Worm (Caenorhabditis elegans): ENCODE data around the gene sqt-3.

Gene sqt-3

ce11 chrV:12397545-12397944, 45.0 kb downstream of the sqt-3 start, which contains the start of gene K01D12.5:
K01D12.5 (plus strand) TSS chrV:12397845.
- TF ChIP-seq lin-11 (tag; optimal IDR thresholded peaks at IDR 0.05) (no peak), ztf-11 (tag; optimal IDR thresholded peaks at IDR 0.05) (no peak), gmeb-1 (tag; optimal IDR thresholded peaks at IDR 0.05) (no peak), mab-5 (tag; optimal IDR thresholded peaks at IDR 0.05) (no peak), mdl-1 (tag; optimal IDR thresholded peaks at IDR 0.05) (no peak), unc-62 (GFP tag; optimal IDR thresholded peaks at IDR 0.05) (no peak), aly-2 (tag; optimal IDR thresholded peaks at IDR 0.05) (no peak), unc-55 (GFP tag; optimal IDR thresholded peaks at IDR 0.05) (no peak), ceh-16 (tag; optimal IDR thresholded peaks at IDR 0.05) (no peak), nhr-25 (tag; optimal IDR thresholded peaks at IDR 0.05) (no peak), R02D3.7 (tag; optimal IDR thresholded peaks at IDR 0.05) (no peak), C34F6.9 (tag; optimal IDR thresholded peaks at IDR 0.05) (no peak), alr-1 (tag; optimal IDR thresholded peaks at IDR 0.05) (no peak), nhr-77 (tag; optimal IDR thresholded peaks at IDR 0.05) (no peak), ama-1 (optimal IDR thresholded peaks at IDR 0.05) (no peak)

DNA sequence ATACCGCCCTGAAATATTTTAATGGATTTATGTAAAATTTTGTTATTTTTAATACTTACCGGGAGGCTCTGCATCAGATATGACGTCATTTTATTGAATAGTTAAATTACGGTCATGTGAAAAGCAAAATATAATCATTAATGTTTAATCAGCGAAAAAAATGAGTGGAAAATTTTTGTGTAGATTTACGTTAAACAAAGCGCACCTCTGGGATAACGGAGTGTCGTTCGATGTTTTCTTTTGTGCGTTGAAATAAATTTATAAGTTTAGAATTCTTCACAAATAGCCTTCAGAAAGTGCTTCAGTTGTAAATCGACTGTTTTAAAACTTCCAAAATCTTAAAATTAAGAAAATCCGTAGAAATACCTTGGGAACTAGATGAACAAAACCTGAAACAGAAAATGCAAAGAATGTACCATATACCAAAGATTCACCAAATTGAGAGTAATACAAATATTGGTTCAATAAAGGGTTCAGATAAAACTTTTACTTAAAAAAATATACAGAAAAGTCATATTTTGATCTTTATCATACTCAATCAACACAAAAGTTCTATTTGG, 48.2 kb downstream of the sqt-3 start, which contains the start of the genes K01D12.20 and miga-1:
Gene K01D12.20, minus strand, starts transcription at position 138 of the 560 bp plus-strand sequence.
Gene miga-1, minus strand, starts transcription at position 183 of the 560 bp plus-strand sequence.
- TF ChIP-seq unc-55 (GFP tag; optimal IDR thresholded peaks at IDR 0.05) (peak; percentile 54), blmp-1 (tag; optimal IDR thresholded peaks at IDR 0.05; ENCODE audit: insufficient read depth) (no peak), mdl-1 (tag; optimal IDR thresholded peaks at IDR 0.05) (no peak), ceh-16 (tag; optimal IDR thresholded peaks at IDR 0.05) (no peak), elt-3 (tag; optimal IDR thresholded peaks at IDR 0.05) (no peak), crh-2 (tag; optimal IDR thresholded peaks at IDR 0.05) (peak; percentile 9), mab-5 (tag; optimal IDR thresholded peaks at IDR 0.05) (no peak), ama-1 (optimal IDR thresholded peaks at IDR 0.05) (no peak), R02D3.7 (tag; optimal IDR thresholded peaks at IDR 0.05) (peak; percentile 89), lin-11 (tag; optimal IDR thresholded peaks at IDR 0.05) (no peak), unc-62 (GFP tag; optimal IDR thresholded peaks at IDR 0.05) (no peak), ceh-82 (tag; optimal IDR thresholded peaks at IDR 0.05) (no peak), ztf-4 (tag; optimal IDR thresholded peaks at IDR 0.05) (no peak), nhr-77 (tag; optimal IDR thresholded peaks at IDR 0.05) (no peak), egl-27 (tag; optimal IDR thresholded peaks at IDR 0.05) (no peak), nhr-129 (tag; optimal IDR thresholded peaks at IDR 0.05) (peak; percentile 13), fos-1 (tag; optimal IDR thresholded peaks at IDR 0.05) (no peak), nhr-11 (tag; optimal IDR thresholded peaks at IDR 0.05) (no peak), lsy-2 (tag; optimal IDR thresholded peaks at IDR 0.05) (peak in 1 of 2 experiments; percentile 65), unc-39 (tag; optimal IDR thresholded peaks at IDR 0.05) (no peak), skn-1 (tag; optimal IDR thresholded peaks at IDR 0.05) (no peak), C34F6.9 (tag; optimal IDR thresholded peaks at IDR 0.05) (peak; percentile 57), nhr-10 (tag; optimal IDR thresholded peaks at IDR 0.05) (no peak), alr-1 (tag; optimal IDR thresholded peaks at IDR 0.05) (no peak), mbf-1 (tag; optimal IDR thresholded peaks at IDR 0.05) (no peak), sem-4 (tag; optimal IDR thresholded peaks at IDR 0.05) (peak; percentile 12), dmd-4 (tag; optimal IDR thresholded peaks at IDR 0.05) (no peak), peb-1 (tag; optimal IDR thresholded peaks at IDR 0.05) (no peak), sma-9 (GFP tag; optimal IDR thresholded peaks at IDR 0.05) (peak; percentile 61), sma-9 (tag; optimal IDR thresholded peaks at IDR 0.05) (no peak)

DNA sequence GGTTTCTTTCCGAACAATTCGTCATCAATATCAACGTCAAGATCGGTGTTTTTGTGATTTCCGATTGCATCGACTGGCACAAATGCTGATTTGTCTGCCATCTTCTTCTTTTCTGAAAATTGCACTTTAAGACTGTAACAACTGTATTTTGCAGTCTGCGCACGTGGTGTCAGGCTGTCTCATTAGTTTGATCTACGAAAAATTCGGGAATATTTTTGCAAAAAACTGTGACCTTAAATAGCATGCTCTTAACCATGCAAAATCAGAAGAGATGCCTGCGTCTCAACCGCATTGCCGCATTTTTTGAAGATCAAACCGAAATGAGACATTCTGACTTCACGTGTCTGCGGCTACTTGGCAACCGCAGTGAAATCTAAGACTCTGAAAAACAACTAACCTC, 48.8 kb downstream of the sqt-3 start, which contains the start of gene K01D12.7:
Gene K01D12.7, minus strand, starts transcription at position 101 of the 400 bp plus-strand sequence.
- TF ChIP-seq crh-2 (tag; optimal IDR thresholded peaks at IDR 0.05) = no peak
- no peak for TF ChIP-seq aly-2 (tag; optimal IDR thresholded peaks at IDR 0.05)
- TF ChIP-seq sma-9 (GFP tag; optimal IDR thresholded peaks at IDR 0.05) = no peak
- TF ChIP-seq sma-9 (tag; optimal IDR thresholded peaks at IDR 0.05) = no peak
- no peak for TF ChIP-seq mbf-1 (tag; optimal IDR thresholded peaks at IDR 0.05)
- no peak for TF ChIP-seq nhr-25 (tag; optimal IDR thresholded peaks at IDR 0.05)
- no peak for TF ChIP-seq nhr-21 (tag; optimal IDR thresholded peaks at IDR 0.05)
- no peak for TF ChIP-seq unc-55 (GFP tag; optimal IDR thresholded peaks at IDR 0.05)
- TF ChIP-seq blmp-1 (tag; optimal IDR thresholded peaks at IDR 0.05; ENCODE audit: insufficient read depth) = no peak
- TF ChIP-seq R02D3.7 (tag; optimal IDR thresholded peaks at IDR 0.05) = no peak
- no peak for TF ChIP-seq dmd-4 (tag; optimal IDR thresholded peaks at IDR 0.05)
- TF ChIP-seq peb-1 (tag; optimal IDR thresholded peaks at IDR 0.05) = no peak
- no peak for TF ChIP-seq nhr-129 (tag; optimal IDR thresholded peaks at IDR 0.05)
- TF ChIP-seq lin-39 (tag; optimal IDR thresholded peaks at IDR 0.05) = no peak
- no peak for TF ChIP-seq sma-3 (GFP tag; optimal IDR thresholded peaks at IDR 0.05)
- no peak for TF ChIP-seq mab-5 (tag; optimal IDR thresholded peaks at IDR 0.05)
- no peak for TF ChIP-seq nhr-12 (tag; optimal IDR thresholded peaks at IDR 0.05)

All from whole organism, L2 larva.